Fruit fly (Drosophila melanogaster): ENCODE measurements around the gene loh.

The loh gene

dm6 chr2L:10468388-10468787 is 26.1 kb downstream of the loh start (continued):
- TF ChIP-seq cyc (GFP tag; optimal IDR thresholded peaks at IDR 0.05) (peak; percentile 38), CG6808 (GFP tag; optimal IDR thresholded peaks at IDR 0.05) (peak; percentile 48), Gug (GFP tag; IDR thresholded peaks at IDR 0.05) (no peak), CG4318 (GFP tag; optimal IDR thresholded peaks at IDR 0.05) (peak; percentile 19), Blimp-1 (GFP tag; optimal IDR thresholded peaks at IDR 0.05) (no peak), fd85E (GFP tag; optimal IDR thresholded peaks at IDR 0.05) (no peak), CG6276 (GFP tag; optimal IDR thresholded peaks at IDR 0.05) (peak; percentile 10), Sox14 (GFP tag; optimal IDR thresholded peaks at IDR 0.05) (peak; percentile 30), Hr4 (GFP tag; optimal IDR thresholded peaks at IDR 0.05) (peak; percentile 43), CG1621 (tag; optimal IDR thresholded peaks at IDR 0.05) (no peak), achi (GFP tag; optimal IDR thresholded peaks at IDR 0.05) (peak; percentile 54), CG15336 (GFP tag; IDR thresholded peaks at IDR 0.05) (no peak; the same call in 1 of the 2 replicates), Eip93F (GFP tag; optimal IDR thresholded peaks at IDR 0.05) (no peak), Smox (GFP tag; optimal IDR thresholded peaks at IDR 0.05) (peak; percentile 40), acj6 (GFP tag; optimal IDR thresholded peaks at IDR 0.05) (peak; percentile 52), spab (GFP tag; optimal IDR thresholded peaks at IDR 0.05) (peak; percentile 55), topi (GFP tag; optimal IDR thresholded peaks at IDR 0.05) (peak; percentile 17)

dm6 chr2L:10468978-10469377 is 26.6 kb downstream of the loh start:
- no peak for TF ChIP-seq CG7368 (GFP tag; optimal IDR thresholded peaks at IDR 0.05)
- no peak for TF ChIP-seq Blimp-1 (GFP tag; optimal IDR thresholded peaks at IDR 0.05)
- TF ChIP-seq CG11902 (GFP tag; optimal IDR thresholded peaks at IDR 0.05) = no peak
- TF ChIP-seq CG6808 (GFP tag; optimal IDR thresholded peaks at IDR 0.05) = no peak
- no peak for TF ChIP-seq fd85E (GFP tag; optimal IDR thresholded peaks at IDR 0.05)
- no peak for TF ChIP-seq cyc (GFP tag; optimal IDR thresholded peaks at IDR 0.05)
- no peak for TF ChIP-seq svp (GFP tag)
- no peak for TF ChIP-seq achi (GFP tag; optimal IDR thresholded peaks at IDR 0.05)
- no peak for TF ChIP-seq CG11762 (GFP tag; optimal IDR thresholded peaks at IDR 0.05; ENCODE audit: insufficient read depth)
- TF ChIP-seq Met (GFP tag; optimal IDR thresholded peaks at IDR 0.05) = no peak
- no peak for TF ChIP-seq fkh (GFP tag; optimal IDR thresholded peaks at IDR 0.05)
- no peak for TF ChIP-seq eg (GFP tag; IDR thresholded peaks at IDR 0.05)
- TF ChIP-seq Eip93F (GFP tag; optimal IDR thresholded peaks at IDR 0.05) = no peak
- TF ChIP-seq Hr39 (GFP tag; optimal IDR thresholded peaks at IDR 0.05) = no peak
- TF ChIP-seq esn (GFP tag; optimal IDR thresholded peaks at IDR 0.05) = no peak
- TF ChIP-seq CG9139 (GFP tag; optimal IDR thresholded peaks at IDR 0.05) = no peak
- TF ChIP-seq CG6854 (GFP tag; optimal IDR thresholded peaks at IDR 0.05) = no peak
- no peak for TF ChIP-seq Gug (GFP tag; IDR thresholded peaks at IDR 0.05)
- no peak for TF ChIP-seq Hr38 (GFP tag; optimal IDR thresholded peaks at IDR 0.05)
- no peak for TF ChIP-seq spab (GFP tag; optimal IDR thresholded peaks at IDR 0.05)

- TF ChIP-seq CG10669 (GFP tag; optimal IDR thresholded peaks at IDR 0.05) = no peak
- TF ChIP-seq Eip78C (GFP tag) = peak; percentile 16
- TF ChIP-seq dsx (GFP tag; optimal IDR thresholded peaks at IDR 0.05; ENCODE audit: poor library complexity, severe bottlenecking) = peak; percentile 36
Observed at dm6 chr2L:10470211-10470610, 27.9 kb downstream of the loh start.

- TF ChIP-seq dsx (GFP tag; optimal IDR thresholded peaks at IDR 0.05; ENCODE audit: poor library complexity, severe bottlenecking) (no peak), CG8319 (GFP tag; optimal IDR thresholded peaks at IDR 0.05) (no peak), fd85E (GFP tag; optimal IDR thresholded peaks at IDR 0.05) (no peak), fkh (GFP tag; optimal IDR thresholded peaks at IDR 0.05) (peak; percentile 69)
Observed at dm6 chr2L:10472257-10472656, 29.9 kb downstream of the loh start.

- TF ChIP-seq topi (GFP tag; optimal IDR thresholded peaks at IDR 0.05) = peak; percentile 93
- peak; percentile 90 for TF ChIP-seq cyc (GFP tag; optimal IDR thresholded peaks at IDR 0.05)
- TF ChIP-seq Ets96B (tag; optimal IDR thresholded peaks at IDR 0.05) = peak; percentile 98
- TF ChIP-seq spab (GFP tag; optimal IDR thresholded peaks at IDR 0.05) = peak; percentile 96
- peak; percentile 82 for TF ChIP-seq Blimp-1 (GFP tag; optimal IDR thresholded peaks at IDR 0.05)
- TF ChIP-seq CG6163 (GFP tag; IDR thresholded peaks at IDR 0.05) = peak; percentile 95
- TF ChIP-seq CG3032 (tag; optimal IDR thresholded peaks at IDR 0.05) = peak; percentile 97
- TF ChIP-seq CG31627 (GFP tag; optimal IDR thresholded peaks at IDR 0.05) = peak; percentile 86
- peak; percentile 97 for TF ChIP-seq CG11762 (GFP tag; optimal IDR thresholded peaks at IDR 0.05; ENCODE audit: insufficient read depth)
- peak; percentile 95 for TF ChIP-seq pdm3 (GFP tag; optimal IDR thresholded peaks at IDR 0.05)
- peak; percentile 93 for TF ChIP-seq CG9139 (GFP tag; optimal IDR thresholded peaks at IDR 0.05)
- peak; percentile 98 for TF ChIP-seq net (GFP tag; optimal IDR thresholded peaks at IDR 0.05)
- TF ChIP-seq CG8119 (GFP tag; IDR thresholded peaks at IDR 0.05) = peak; percentile 99
- TF ChIP-seq CG11902 (GFP tag; optimal IDR thresholded peaks at IDR 0.05) = peak; percentile 84
- TF ChIP-seq esn (GFP tag; optimal IDR thresholded peaks at IDR 0.05) = peak; percentile 94
- peak; percentile 97 for TF ChIP-seq dac (GFP tag; optimal IDR thresholded peaks at IDR 0.05)
- peak; percentile 78 for TF ChIP-seq fd85E (GFP tag; optimal IDR thresholded peaks at IDR 0.05)
- peak; percentile 98 for TF ChIP-seq CG10631 (GFP tag; optimal IDR thresholded peaks at IDR 0.05)
- peak; percentile 96 for TF ChIP-seq dsx (GFP tag; optimal IDR thresholded peaks at IDR 0.05; ENCODE audit: poor library complexity, severe bottlenecking)
- TF ChIP-seq CG7368 (GFP tag; optimal IDR thresholded peaks at IDR 0.05) = peak; percentile 94
Observed at dm6 chr2L:10474268-10474678, 31.9 kb downstream of the loh start, which contains the start of gene RluA-1. RluA-1 (minus strand) TSS chr2L:10474349.

Data from whole organism, prepupa.